Worm (Caenorhabditis elegans) whole organism, mixed stage, embryonic: ENCODE data around the gene math-15.

ENCODE experiments used
- elt-1 ChIP-seq: sonication (generic microtip); optimal IDR thresholded peaks from 2 replicates; lab custom pipeline; 2017; ENCODE audit warnings: missing genetic modification characterization, mild to moderate bottlenecking, missing compliant biosample characterization, antibody characterized with exemption, moderate library complexity, borderline replicate concordance; ENCODE audit not compliant: insufficient read depth
- ham-2 ChIP-seq: fragments of 200-800 bp; sonication (Bioruptor generic); optimal IDR thresholded peaks from 2 replicates; lab custom pipeline; 2018; ENCODE audit warnings: mild to moderate bottlenecking, missing genetic modification characterization, missing compliant biosample characterization
- lin-13 ChIP-seq: fragments of 150-350 bp; optimal IDR thresholded peaks from 2 replicates; lab custom pipeline; 2014; ENCODE audit warnings: missing biosample characterization, missing genetic modification characterization
- lsy-2 ChIP-seq: fragments of 150-350 bp; optimal IDR thresholded peaks from 2 replicates; lab custom pipeline; 2014; ENCODE audit warnings: missing biosample characterization, missing genetic modification characterization
- mep-1 ChIP-seq: fragments of 150-350 bp; optimal IDR thresholded peaks from 2 replicates; lab custom pipeline; 2017; ENCODE audit warnings: missing biosample characterization, missing genetic modification reagents, missing genetic modification characterization, inconsistent platforms
- nhr-237 ChIP-seq: fragments of 150-350 bp; optimal IDR thresholded peaks from 2 replicates; lab custom pipeline; 2014; ENCODE audit warnings: missing biosample characterization, missing genetic modification characterization
- pha-4 ChIP-seq: fragments of 150-350 bp; optimal IDR thresholded peaks from 2 replicates; lab custom pipeline; 2018; ENCODE audit warnings: missing biosample characterization, missing genetic modification reagents, missing genetic modification characterization
- unc-39 ChIP-seq: fragments of 150-350 bp; optimal IDR thresholded peaks from 2 replicates; lab custom pipeline; 2014; ENCODE audit warnings: missing biosample characterization, missing genetic modification characterization
- unc-62 ChIP-seq: fragments of 150-350 bp; optimal IDR thresholded peaks from 2 replicates; lab custom pipeline; 2014; ENCODE audit warnings: missing biosample characterization, missing genetic modification reagents, missing genetic modification characterization
- ztf-11 ChIP-seq: fragments of 150-350 bp; optimal IDR thresholded peaks from 2 replicates; lab custom pipeline; 2014; ENCODE audit warnings: missing biosample characterization, missing genetic modification characterization

ce11 chrII:1899934-1900333, 33.8 kb downstream of the math-15 start, which contains the start of gene math-24:
- TF ChIP-seq unc-62 (GFP tag; lab: Kevin White, UChicago) (no peak), elt-1 (tag; lab: Kevin White, UChicago) (no peak), mep-1 (tag; lab: Kevin White, UChicago) (no peak), ztf-11 (no peak), lin-13 (no peak), unc-39 (no peak), pha-4 (no peak), lsy-2 (tag; lab: Kevin White, UChicago) (no peak), ham-2 (GFP tag; lab: Kevin White, UChicago) (no peak), nhr-237 (tag; lab: Kevin White, UChicago) (no peak)
